Worm (Caenorhabditis elegans): Measurements from ENCODE around the gene ttr-34.
A peak's percentile ranks its signal among the peaks of the same experiment; 100 is the strongest.

ttr-34 gene

ce11 chrX:13139493-13139892 is at the start of gene ttr-34:
Gene ttr-34, plus strand, starts transcription at chrX:13139793.
- no peak for TF ChIP-seq unc-62 (GFP tag; optimal IDR thresholded peaks at IDR 0.05)
- no peak for TF ChIP-seq sem-4 (tag; optimal IDR thresholded peaks at IDR 0.05)
- TF ChIP-seq gmeb-1 (tag; optimal IDR thresholded peaks at IDR 0.05), result no peak

ce11 chrX:13090665-13091064 is 48.9 kb upstream of the ttr-34 start, which contains the start of gene R03G8.3:
Gene R03G8.3, plus strand, starts transcription at chrX:13090965.
- TF ChIP-seq unc-55 (GFP tag; optimal IDR thresholded peaks at IDR 0.05) (no peak), ztf-4 (tag; optimal IDR thresholded peaks at IDR 0.05) (no peak), lsy-2 (tag; optimal IDR thresholded peaks at IDR 0.05) (no peak), blmp-1 (tag; optimal IDR thresholded peaks at IDR 0.05; ENCODE audit: insufficient read depth) (no peak)

ce11 chrX:13091199-13091598 is 48.4 kb upstream of the ttr-34 start:
- no peak for TF ChIP-seq mbf-1 (tag; optimal IDR thresholded peaks at IDR 0.05)
- no peak for TF ChIP-seq gmeb-1 (tag; optimal IDR thresholded peaks at IDR 0.05)
- no peak for TF ChIP-seq nhr-129 (tag; optimal IDR thresholded peaks at IDR 0.05)
- TF ChIP-seq dmd-4 (tag; optimal IDR thresholded peaks at IDR 0.05), result no peak
- no peak for TF ChIP-seq ama-1 (optimal IDR thresholded peaks at IDR 0.05)
- no peak for TF ChIP-seq elt-3 (tag; optimal IDR thresholded peaks at IDR 0.05)
- no peak for TF ChIP-seq aly-2 (tag; optimal IDR thresholded peaks at IDR 0.05)
- TF ChIP-seq mdl-1 (tag; optimal IDR thresholded peaks at IDR 0.05), result no peak
- no peak for TF ChIP-seq Y55F3AM.14 (GFP tag; optimal IDR thresholded peaks at IDR 0.05)
- no peak for TF ChIP-seq unc-39 (tag; optimal IDR thresholded peaks at IDR 0.05)
- no peak for TF ChIP-seq C34F6.9 (tag; optimal IDR thresholded peaks at IDR 0.05)
- no peak for TF ChIP-seq crh-2 (tag; optimal IDR thresholded peaks at IDR 0.05)
- TF ChIP-seq ZK546.5 (tag; optimal IDR thresholded peaks at IDR 0.05), result no peak
- no peak for TF ChIP-seq snpc-4 (tag; optimal IDR thresholded peaks at IDR 0.05)
- no peak for TF ChIP-seq nhr-12 (tag; optimal IDR thresholded peaks at IDR 0.05)
- no peak for TF ChIP-seq sem-4 (tag; optimal IDR thresholded peaks at IDR 0.05)
- no peak for TF ChIP-seq elt-1 (tag; optimal IDR thresholded peaks at IDR 0.05)
- TF ChIP-seq ceh-16 (tag; optimal IDR thresholded peaks at IDR 0.05), result no peak
- no peak for TF ChIP-seq nhr-25 (tag; optimal IDR thresholded peaks at IDR 0.05)
- TF ChIP-seq unc-55 (GFP tag; optimal IDR thresholded peaks at IDR 0.05), result no peak

ce11 chrX:13100410-13100809 is 39.2 kb upstream of the ttr-34 start, which contains the start of gene R03G8.6:
Gene R03G8.6, minus strand, starts transcription at chrX:13100510.
- no peak for TF ChIP-seq sma-9 (GFP tag; optimal IDR thresholded peaks at IDR 0.05)
- no peak for TF ChIP-seq sma-9 (tag; optimal IDR thresholded peaks at IDR 0.05)
- no peak for TF ChIP-seq elt-3 (tag; optimal IDR thresholded peaks at IDR 0.05)
- no peak for TF ChIP-seq aly-2 (tag; optimal IDR thresholded peaks at IDR 0.05)
- TF ChIP-seq mbf-1 (tag; optimal IDR thresholded peaks at IDR 0.05), result no peak
- no peak for TF ChIP-seq R02D3.7 (tag; optimal IDR thresholded peaks at IDR 0.05)
- no peak for TF ChIP-seq nhr-21 (tag; optimal IDR thresholded peaks at IDR 0.05)
- no peak for TF ChIP-seq ZK546.5 (tag; optimal IDR thresholded peaks at IDR 0.05)

- no peak for TF ChIP-seq dmd-4 (tag; optimal IDR thresholded peaks at IDR 0.05)
- no peak for TF ChIP-seq ztf-4 (tag; optimal IDR thresholded peaks at IDR 0.05)
- no peak for TF ChIP-seq mab-5 (tag; optimal IDR thresholded peaks at IDR 0.05)
- TF ChIP-seq mbf-1 (tag; optimal IDR thresholded peaks at IDR 0.05), result no peak
- TF ChIP-seq blmp-1 (tag; optimal IDR thresholded peaks at IDR 0.05; ENCODE audit: insufficient read depth), result no peak
- no peak for TF ChIP-seq lin-13 (GFP tag; optimal IDR thresholded peaks at IDR 0.05)
- no peak for TF ChIP-seq mdl-1 (tag; optimal IDR thresholded peaks at IDR 0.05)
- no peak for TF ChIP-seq lsy-2 (tag; optimal IDR thresholded peaks at IDR 0.05)
- no peak for TF ChIP-seq unc-55 (GFP tag; optimal IDR thresholded peaks at IDR 0.05)
- no peak for TF ChIP-seq lin-39 (tag; optimal IDR thresholded peaks at IDR 0.05)
- no peak for TF ChIP-seq ama-1 (optimal IDR thresholded peaks at IDR 0.05)
- no peak for TF ChIP-seq nhr-129 (tag; optimal IDR thresholded peaks at IDR 0.05)
- TF ChIP-seq sma-9 (GFP tag; optimal IDR thresholded peaks at IDR 0.05), result no peak
- no peak for TF ChIP-seq sma-9 (tag; optimal IDR thresholded peaks at IDR 0.05)
- TF ChIP-seq R02D3.7 (tag; optimal IDR thresholded peaks at IDR 0.05), result no peak
Measured at ce11 chrX:13102838-13103237, 36.8 kb upstream of the ttr-34 start.

ce11 chrX:13104966-13105365 is 34.6 kb upstream of the ttr-34 start, which contains the start of gene F17H10.1:
Gene F17H10.1, plus strand, starts transcription at chrX:13105241.
- no peak for TF ChIP-seq R02D3.7 (tag; optimal IDR thresholded peaks at IDR 0.05)
- no peak for TF ChIP-seq lsy-2 (tag; optimal IDR thresholded peaks at IDR 0.05)
- no peak for TF ChIP-seq mab-5 (tag; optimal IDR thresholded peaks at IDR 0.05)
- peak; percentile 80 for TF ChIP-seq F13H6.1 (tag; optimal IDR thresholded peaks at IDR 0.05)
- peak; percentile 88 for TF ChIP-seq nhr-21 (tag; optimal IDR thresholded peaks at IDR 0.05)
- peak; percentile 12 for TF ChIP-seq snpc-4 (tag; optimal IDR thresholded peaks at IDR 0.05)
- TF ChIP-seq unc-62 (GFP tag; optimal IDR thresholded peaks at IDR 0.05), result no peak
- peak; percentile 81 for TF ChIP-seq sma-3 (GFP tag; optimal IDR thresholded peaks at IDR 0.05)
- TF ChIP-seq ztf-4 (tag; optimal IDR thresholded peaks at IDR 0.05), result no peak
- TF ChIP-seq dmd-4 (tag; optimal IDR thresholded peaks at IDR 0.05), result no peak
- TF ChIP-seq Y55F3AM.14 (GFP tag; optimal IDR thresholded peaks at IDR 0.05), result no peak
- TF ChIP-seq crh-2 (tag; optimal IDR thresholded peaks at IDR 0.05), result peak; percentile 88
- TF ChIP-seq nhr-10 (tag; optimal IDR thresholded peaks at IDR 0.05), result no peak
- no peak for TF ChIP-seq ztf-1 (GFP tag; conservative IDR thresholded peaks at IDR 0.05)
- no peak for TF ChIP-seq ceh-82 (tag; optimal IDR thresholded peaks at IDR 0.05)
- TF ChIP-seq nhr-12 (tag; optimal IDR thresholded peaks at IDR 0.05), result no peak
- no peak for TF ChIP-seq nhr-25 (tag; optimal IDR thresholded peaks at IDR 0.05)
- no peak for TF ChIP-seq lin-39 (tag; optimal IDR thresholded peaks at IDR 0.05)
- TF ChIP-seq gmeb-1 (tag; optimal IDR thresholded peaks at IDR 0.05), result peak; percentile 71
- TF ChIP-seq sma-9 (GFP tag; optimal IDR thresholded peaks at IDR 0.05), result peak; percentile 94
- no peak for TF ChIP-seq sma-9 (tag; optimal IDR thresholded peaks at IDR 0.05)
- TF ChIP-seq C34F6.9 (tag; optimal IDR thresholded peaks at IDR 0.05), result peak; percentile 67
- peak; percentile 92 for TF ChIP-seq mdl-1 (tag; optimal IDR thresholded peaks at IDR 0.05)
- TF ChIP-seq fos-1 (tag; optimal IDR thresholded peaks at IDR 0.05), result peak; percentile 84
- TF ChIP-seq peb-1 (tag; optimal IDR thresholded peaks at IDR 0.05), result no peak
- no peak for TF ChIP-seq elt-1 (tag; optimal IDR thresholded peaks at IDR 0.05)
- TF ChIP-seq nhr-23 (tag; optimal IDR thresholded peaks at IDR 0.05), result no peak
- TF ChIP-seq elt-3 (tag; optimal IDR thresholded peaks at IDR 0.05), result no peak
- TF ChIP-seq unc-55 (GFP tag; optimal IDR thresholded peaks at IDR 0.05), result peak; percentile 36

Measured in whole organism, L2 larva.